Fruit fly (Drosophila melanogaster) Kc167 (cell line): ENCODE data around the gene CG31174.

Source experiments
- Myc ChIP-seq: fragments of >200 bp; optimal IDR thresholded peaks from 2 replicates; lab custom pipeline; 2017; ENCODE audit warnings: missing external identifiers
- Sin3A ChIP-seq: fragments of >200 bp; optimal IDR thresholded peaks from 2 replicates; lab custom pipeline; 2018; ENCODE audit warnings: missing external identifiers
- h ChIP-seq: fragments of >200 bp; optimal IDR thresholded peaks from 3 replicates; lab custom pipeline; 2018; ENCODE audit warnings: missing external identifiers
- insv ChIP-seq: fragments of >200 bp; optimal IDR thresholded peaks from 3 replicates; lab custom pipeline; 2018; ENCODE audit warnings: missing external identifiers
- ttk ChIP-seq: sonication (Bioruptor generic); optimal IDR thresholded peaks from 2 replicates; lab custom pipeline; 2017; ENCODE audit warnings: missing external identifiers

dm6 chr3R:21899170-21899575 lies 29.9 kb upstream of the CG31174 start:
- TF ChIP-seq Sin3A (lab: Kevin White, UChicago) (no peak), h (lab: Kevin White, UChicago) (no peak), insv (no peak), ttk (lab: Kevin White, UChicago) (no peak), Myc (lab: Kevin White, UChicago) (no peak)
